Fruit fly (Drosophila melanogaster) whole organism, embryonic: ENCODE results near the gene GC.

Source experiments
- Atf-2 ChIP-seq: fragments of 200-800 bp; sonication (Bioruptor generic); optimal IDR thresholded peaks from 2 replicates; lab custom pipeline; 2016; ENCODE audit warnings: missing biosample characterization, missing genetic modification characterization
- Awh ChIP-seq: fragments of 200-800 bp; sonication (Bioruptor generic); IDR thresholded peaks from 2 replicates; pipeline ENCODE4, ENCODE4 v1.3.6; 2022; ENCODE audit warnings: missing biosample characterization, missing genetic modification characterization
- Bgb ChIP-seq: fragments of 200-800 bp; sonication (Bioruptor generic); IDR thresholded peaks from 2 replicates; pipeline ENCODE4 v1.3.6; 2022; ENCODE audit warnings: missing biosample characterization, missing genetic modification characterization; ENCODE audit not compliant: partially characterized antibody
- Blimp-1 ChIP-seq: fragments of 200-800 bp; sonication (Bioruptor generic); optimal IDR thresholded peaks from 3 replicates; lab custom pipeline; 2018; ENCODE audit warnings: missing biosample characterization, missing genetic modification characterization, mild to moderate bottlenecking, moderate library complexity, missing genetic modification reagents
- Bteb2 ChIP-seq: fragments of 200-800 bp; sonication (Bioruptor generic); optimal IDR thresholded peaks from 2 replicates; lab custom pipeline; 2016; ENCODE audit warnings: missing biosample characterization, missing genetic modification characterization
- CG10462 ChIP-seq: fragments of 200-800 bp; sonication (Bioruptor generic); optimal IDR thresholded peaks from 2 replicates; lab custom pipeline; 2016; ENCODE audit warnings: missing biosample characterization, missing genetic modification characterization
- CG10565 ChIP-seq: fragments of 200-800 bp; sonication (Bioruptor generic); optimal IDR thresholded peaks from 3 replicates; lab custom pipeline; 2016; ENCODE audit warnings: missing biosample characterization, mild to moderate bottlenecking, missing genetic modification characterization
- CG12104 ChIP-seq: fragments of 200-800 bp; sonication (Bioruptor generic); optimal IDR thresholded peaks from 3 replicates; lab custom pipeline; 2016; ENCODE audit warnings: missing biosample characterization, missing genetic modification characterization
- CG13123 ChIP-seq: fragments of 200-800 bp; sonication (Bioruptor generic); optimal IDR thresholded peaks from 2 replicates; lab custom pipeline; 2016; ENCODE audit warnings: missing biosample characterization, missing genetic modification characterization
- CG15269 ChIP-seq: fragments of 200-800 bp; sonication (Bioruptor generic); optimal IDR thresholded peaks from 2 replicates; lab custom pipeline; 2018; ENCODE audit warnings: missing biosample characterization, mild to moderate bottlenecking, missing genetic modification characterization, moderate library complexity
- CG1792 ChIP-seq: fragments of 200-800 bp; sonication (Bioruptor generic); optimal IDR thresholded peaks from 2 replicates; lab custom pipeline; 2016; ENCODE audit warnings: missing biosample characterization, missing genetic modification characterization
- CG2116 ChIP-seq: fragments of 200-800 bp; sonication (Bioruptor generic); optimal IDR thresholded peaks from 3 replicates; lab custom pipeline; 2018; ENCODE audit warnings: missing biosample characterization, mild to moderate bottlenecking, missing genetic modification characterization
- CG30431 ChIP-seq: fragments of 200-800 bp; sonication (Bioruptor generic); optimal IDR thresholded peaks from 2 replicates; lab custom pipeline; 2017; ENCODE audit warnings: missing biosample characterization, missing genetic modification characterization
- CG31224 ChIP-seq: fragments of 200-800 bp; sonication (Bioruptor generic); IDR thresholded peaks from 2 replicates; pipeline ENCODE4 v1.3.6; 2022; ENCODE audit warnings: missing biosample characterization, missing genetic modification characterization
- CG32772 ChIP-seq: fragments of 200-800 bp; sonication (Bioruptor generic); IDR thresholded peaks from 2 replicates; pipeline ENCODE4 v1.3.6; 2022; ENCODE audit warnings: missing biosample characterization, missing genetic modification characterization
- CG34422 ChIP-seq: fragments of 200-800 bp; sonication (Bioruptor generic); IDR thresholded peaks from 3 replicates; pipeline ENCODE4 v1.3.6; 2022; ENCODE audit warnings: missing biosample characterization, missing genetic modification characterization
- CG5245 ChIP-seq: fragments of 200-800 bp; sonication (Bioruptor generic); optimal IDR thresholded peaks from 3 replicates; lab custom pipeline; 2016; ENCODE audit warnings: missing biosample characterization, missing genetic modification characterization
- CG6791 ChIP-seq: fragments of 200-800 bp; sonication (Bioruptor generic); IDR thresholded peaks from 3 replicates; pipeline ENCODE4 v1.3.6; 2022; ENCODE audit warnings: missing biosample characterization, missing genetic modification characterization; ENCODE audit not compliant: partially characterized antibody
- CG6854 ChIP-seq: fragments of 200-800 bp; sonication (Bioruptor generic); optimal IDR thresholded peaks from 3 replicates; lab custom pipeline; 2017; ENCODE audit warnings: missing biosample characterization, mild to moderate bottlenecking, missing genetic modification characterization
- CG8089 ChIP-seq: fragments of 200-800 bp; sonication (Bioruptor generic); optimal IDR thresholded peaks from 3 replicates; lab custom pipeline; 2016; ENCODE audit warnings: missing biosample characterization, missing genetic modification characterization
- Dek ChIP-seq: fragments of 200-800 bp; sonication (Bioruptor generic); optimal IDR thresholded peaks from 3 replicates; lab custom pipeline; 2019; ENCODE audit warnings: missing biosample characterization, mild to moderate bottlenecking, missing genetic modification characterization, moderate library complexity
- Hand ChIP-seq: fragments of 200-800 bp; sonication (Bioruptor generic); optimal IDR thresholded peaks from 2 replicates; lab custom pipeline; 2017; ENCODE audit warnings: mild to moderate bottlenecking, missing biosample characterization, missing genetic modification reagents, missing genetic modification characterization
- Lhr ChIP-seq: fragments of 200-800 bp; sonication (Bioruptor generic); optimal IDR thresholded peaks from 3 replicates; lab custom pipeline; 2017; ENCODE audit warnings: mild to moderate bottlenecking, missing biosample characterization, missing genetic modification reagents, missing genetic modification characterization
- Sox100B ChIP-seq: fragments of 200-800 bp; sonication (Bioruptor generic); optimal IDR thresholded peaks from 3 replicates; lab custom pipeline; 2018; ENCODE audit warnings: missing biosample characterization, mild to moderate bottlenecking, missing genetic modification characterization
- Taf1 ChIP-seq: fragments of 200-800 bp; sonication (Bioruptor generic); IDR thresholded peaks from 2 replicates; pipeline ENCODE4 v1.3.6; 2022; ENCODE audit warnings: missing biosample characterization, missing genetic modification characterization
- abd-A ChIP-seq: fragments of 200-800 bp; sonication (Bioruptor generic); optimal IDR thresholded peaks from 3 replicates; lab custom pipeline; 2019; ENCODE audit warnings: missing biosample characterization, mild to moderate bottlenecking, missing genetic modification characterization, moderate library complexity
- ash1 ChIP-seq: fragments of 200-800 bp; sonication (Bioruptor generic); optimal IDR thresholded peaks from 2 replicates; lab custom pipeline; 2018; ENCODE audit warnings: missing biosample characterization, mild to moderate bottlenecking, missing genetic modification characterization
- btn ChIP-seq: fragments of 200-800 bp; sonication (Bioruptor generic); optimal IDR thresholded peaks from 2 replicates; lab custom pipeline; 2016; ENCODE audit warnings: missing biosample characterization, missing genetic modification characterization
- chif ChIP-seq, 2 experiments: fragments of 200-800 bp; sonication (Bioruptor generic); optimal IDR thresholded peaks; 3 replicates each; lab custom pipeline; 2016; ENCODE audit warnings: missing biosample characterization in 2 of 2, missing genetic modification characterization in 2 of 2
- chinmo ChIP-seq: fragments of 200-800 bp; sonication (Bioruptor generic); IDR thresholded peaks from 4 replicates; pipeline ENCODE4 v1.3.6; 2022; ENCODE audit warnings: missing biosample characterization, missing genetic modification characterization; ENCODE audit not compliant: partially characterized antibody
- ci ChIP-seq: fragments of 200-800 bp; sonication (Bioruptor generic); IDR thresholded peaks from 3 replicates; pipeline ENCODE4 v1.3.6; 2022; ENCODE audit warnings: missing biosample characterization, missing genetic modification characterization
- crc ChIP-seq: fragments of 200-800 bp; sonication (Bioruptor generic); optimal IDR thresholded peaks from 2 replicates; lab custom pipeline; 2016; ENCODE audit warnings: missing biosample characterization, missing genetic modification characterization
- dati ChIP-seq: fragments of 200-800 bp; sonication (Bioruptor generic); IDR thresholded peaks from 2 replicates; pipeline ENCODE4 v1.3.6; 2022; ENCODE audit warnings: missing biosample characterization, missing genetic modification characterization
- dm ChIP-seq: fragments of 200-800 bp; sonication (Bioruptor generic); optimal IDR thresholded peaks from 3 replicates; lab custom pipeline; 2016; ENCODE audit warnings: missing biosample characterization, missing genetic modification characterization
- emc ChIP-seq: fragments of 200-800 bp; sonication (Bioruptor generic); optimal IDR thresholded peaks from 2 replicates; lab custom pipeline; 2016; ENCODE audit warnings: missing biosample characterization, missing genetic modification characterization
- ewg ChIP-seq: fragments of 200-800 bp; sonication (Bioruptor generic); optimal IDR thresholded peaks from 3 replicates; lab custom pipeline; 2017; ENCODE audit warnings: mild to moderate bottlenecking, missing biosample characterization, missing genetic modification reagents, missing genetic modification characterization
- fu2 ChIP-seq: fragments of 200-800 bp; sonication (Bioruptor generic); optimal IDR thresholded peaks from 2 replicates; lab custom pipeline; 2016; ENCODE audit warnings: missing biosample characterization, missing genetic modification characterization
- hb ChIP-seq: fragments of 200-800 bp; sonication (Bioruptor generic); IDR thresholded peaks from 3 replicates; pipeline ENCODE4 v1.3.6; 2022; ENCODE audit warnings: missing biosample characterization, missing genetic modification characterization; ENCODE audit not compliant: partially characterized antibody
- kay ChIP-seq: fragments of 200-800 bp; sonication (Bioruptor generic); optimal IDR thresholded peaks from 2 replicates; lab custom pipeline; 2016; ENCODE audit warnings: missing biosample characterization, missing genetic modification characterization
- lbe ChIP-seq: fragments of 200-800 bp; sonication (Bioruptor generic); optimal IDR thresholded peaks from 2 replicates; lab custom pipeline; 2016; ENCODE audit warnings: missing biosample characterization, mild to moderate bottlenecking, missing genetic modification characterization
- nerfin-1 ChIP-seq: fragments of 200-800 bp; sonication (Bioruptor generic); optimal IDR thresholded peaks from 3 replicates; lab custom pipeline; 2019; ENCODE audit warnings: missing biosample characterization, mild to moderate bottlenecking, missing genetic modification characterization, moderate library complexity
- nom ChIP-seq: fragments of 200-800 bp; sonication (Bioruptor generic); optimal IDR thresholded peaks from 2 replicates; lab custom pipeline; 2017; ENCODE audit warnings: missing biosample characterization, missing genetic modification characterization, mild to moderate bottlenecking, moderate library complexity, missing genetic modification reagents
- phol ChIP-seq: fragments of 200-800 bp; sonication (Bioruptor generic); optimal IDR thresholded peaks from 3 replicates; lab custom pipeline; 2018; ENCODE audit warnings: missing biosample characterization, mild to moderate bottlenecking, missing genetic modification characterization, moderate library complexity
- prd ChIP-seq, 3 experiments: fragments of >200 bp in 2 of 3; fragments of 200-800 bp in 1 of 3; sonication (Bioruptor generic) in 1 of 3; optimal IDR thresholded peaks in 2 of 3; IDR thresholded peaks in 1 of 3; 2 replicates in 2 of 3; 3 replicates in 1 of 3; pipeline versions ENCODE4 v1.3.6 to Lab custom; 2017 to 2022; ENCODE audit warnings: missing biosample characterization in 1 of 3, missing genetic modification characterization in 1 of 3
- psq ChIP-seq: fragments of 200-800 bp; sonication (Bioruptor generic); optimal IDR thresholded peaks from 2 replicates; lab custom pipeline; 2017; ENCODE audit warnings: missing biosample characterization, missing genetic modification characterization
- scrt ChIP-seq: fragments of 200-800 bp; sonication (Bioruptor generic); optimal IDR thresholded peaks from 2 replicates; lab custom pipeline; 2018; ENCODE audit warnings: missing biosample characterization, mild to moderate bottlenecking, missing genetic modification characterization, moderate library complexity
- seq ChIP-seq: fragments of 200-800 bp; sonication (Bioruptor generic); IDR thresholded peaks from 2 replicates; pipeline ENCODE4 v1.3.6; 2022; ENCODE audit warnings: missing biosample characterization, missing genetic modification characterization
- sqz ChIP-seq: fragments of 200-800 bp; sonication (Bioruptor generic); optimal IDR thresholded peaks from 3 replicates; lab custom pipeline; 2018; ENCODE audit warnings: missing biosample characterization, mild to moderate bottlenecking, missing genetic modification characterization
- wor ChIP-seq: fragments of 200-800 bp; sonication (Bioruptor generic); IDR thresholded peaks from 2 replicates; pipeline ENCODE4 v1.3.6; 2022; ENCODE audit warnings: missing biosample characterization, missing genetic modification characterization
- zen2 ChIP-seq: fragments of 200-800 bp; sonication (Bioruptor generic); IDR thresholded peaks from 3 replicates; pipeline ENCODE4 v1.3.6; 2022; ENCODE audit warnings: missing biosample characterization, missing genetic modification characterization; ENCODE audit not compliant: partially characterized antibody

GC gene

DNA sequence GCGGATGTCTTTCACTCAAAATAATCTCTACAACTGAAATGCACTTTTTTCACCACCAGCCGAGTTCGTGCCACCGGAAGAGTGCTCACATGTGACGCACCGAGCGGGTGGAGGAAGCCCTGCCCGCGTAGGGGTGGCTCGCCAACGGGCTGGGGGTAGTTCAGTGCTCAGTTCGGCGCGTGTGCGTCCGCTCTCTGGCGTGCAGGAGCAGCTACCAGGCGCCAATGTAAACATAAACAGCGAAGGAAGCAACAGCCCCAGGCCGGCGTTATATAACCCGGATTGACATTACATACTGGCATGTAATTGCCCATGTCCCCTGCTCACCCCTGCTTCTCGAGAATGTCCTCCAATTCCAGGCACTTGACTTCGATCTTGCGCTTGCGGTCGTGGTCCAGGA lies 35.1 kb upstream of the GC start:
- no peak for TF ChIP-seq CG5245 (GFP tag; lab: Kevin White, UChicago)
- TF ChIP-seq Lhr (GFP tag; lab: Kevin White, UChicago), result no peak
- TF ChIP-seq chinmo (GFP tag; lab: Robert Waterston, UW), result 0 out of 4 replicates have a peak, but pooled peaks have one; percentile 53
- no peak for TF ChIP-seq Dek (tag; lab: Kevin White, UChicago)
- TF ChIP-seq CG34422 (GFP tag; lab: Robert Waterston, UW), result peak; percentile 26; the same call in 1 of the 3 replicates
- TF ChIP-seq CG30431 (GFP tag; lab: Kevin White, UChicago), result no peak
- TF ChIP-seq CG10565 (GFP tag; lab: Kevin White, UChicago), result no peak
- TF ChIP-seq emc (GFP tag; lab: Kevin White, UChicago), result no peak
- no peak for TF ChIP-seq CG13123 (GFP tag; lab: Kevin White, UChicago)
- no peak for TF ChIP-seq phol (tag; lab: Kevin White, UChicago)
- no peak for TF ChIP-seq wor (GFP tag; lab: Robert Waterston, UW)
- TF ChIP-seq CG32772 (GFP tag; lab: Robert Waterston, UW), result no peak
- 0 out of 3 replicates have a peak, but pooled peaks have one; percentile 13 for TF ChIP-seq ci (GFP tag; lab: Robert Waterston, UW)
- no peak for TF ChIP-seq CG6854
- TF ChIP-seq nerfin-1 (tag; lab: Kevin White, UChicago), result peak; percentile 21
- TF ChIP-seq seq (GFP tag; lab: Robert Waterston, UW), result peak; percentile 86
- TF ChIP-seq zen2, result peak; percentile 52; the same call in 2 of the 3 replicates
- no peak for TF ChIP-seq hb (GFP tag; lab: Robert Waterston, UW)
- no peak for TF ChIP-seq CG10462
- TF ChIP-seq CG6791 (GFP tag; lab: Robert Waterston, UW), result 0 out of 3 replicates have a peak, but pooled peaks have one; percentile 28
- 0 out of 2 replicates have a peak, but pooled peaks have one; percentile 11 for TF ChIP-seq Bgb (GFP tag; lab: Robert Waterston, UW)
- 0 out of 2 replicates have a peak, but pooled peaks have one; percentile 10 for TF ChIP-seq Awh (GFP tag; lab: Robert Waterston, UW)
- no peak for TF ChIP-seq Blimp-1
- peak; percentile 84 for TF ChIP-seq ewg (GFP tag; lab: Kevin White, UChicago)
- no peak for TF ChIP-seq prd (optimal IDR thresholded peaks at IDR 0.05; lab: Kevin White, UChicago)
- no peak for TF ChIP-seq prd (GFP tag; IDR thresholded peaks at IDR 0.05; lab: Robert Waterston, UW)
- no peak for TF ChIP-seq psq (GFP tag; lab: Kevin White, UChicago)
- peak; percentile 99 for TF ChIP-seq CG31224 (GFP tag; lab: Robert Waterston, UW)
- no peak for TF ChIP-seq Atf-2 (GFP tag; lab: Kevin White, UChicago)
- no peak for TF ChIP-seq dati (GFP tag; lab: Robert Waterston, UW)
- no peak for TF ChIP-seq lbe (GFP tag; lab: Kevin White, UChicago)
- TF ChIP-seq CG1792 (GFP tag; lab: Kevin White, UChicago), result no peak
- peak; percentile 27 for TF ChIP-seq abd-A
- no peak for TF ChIP-seq CG8089
- no peak for TF ChIP-seq dm
- TF ChIP-seq fu2 (GFP tag; lab: Kevin White, UChicago), result no peak
- no peak for TF ChIP-seq CG15269
- no peak for TF ChIP-seq Bteb2
- TF ChIP-seq ash1, result no peak
- TF ChIP-seq scrt (GFP tag; lab: Kevin White, UChicago), result peak; percentile 96
- no peak for TF ChIP-seq CG12104
- TF ChIP-seq Taf1 (GFP tag; lab: Robert Waterston, UW), result no peak
- TF ChIP-seq sqz, result no peak
- TF ChIP-seq Sox100B, result no peak
- no peak for TF ChIP-seq crc
- TF ChIP-seq chif (GFP tag; optimal IDR thresholded peaks at IDR 0.05; lab: Kevin White, UChicago), result no peak
- TF ChIP-seq Hand, result peak; percentile 5
- no peak for TF ChIP-seq btn
- no peak for TF ChIP-seq CG2116 (GFP tag; lab: Kevin White, UChicago)
- TF ChIP-seq nom, result no peak
- no peak for TF ChIP-seq kay (GFP tag; lab: Kevin White, UChicago)
